Fruit fly (Drosophila melanogaster) whole organism, embryonic: ENCODE measurements around the gene Srp14.

ENCODE experiments used
- Aef1 ChIP-seq: fragments of 200-800 bp; sonication (Bioruptor generic); IDR thresholded peaks from 3 replicates; pipeline ENCODE4 v1.3.6; 2022; ENCODE audit warnings: missing biosample characterization, missing genetic modification characterization
- Asciz ChIP-seq: fragments of 200-800 bp; sonication (Bioruptor generic); optimal IDR thresholded peaks from 2 replicates; lab custom pipeline; 2017; ENCODE audit warnings: missing biosample characterization, mild to moderate bottlenecking, missing genetic modification characterization, missing genetic modification reagents
- Blimp-1 ChIP-seq: fragments of 200-800 bp; sonication (Bioruptor generic); optimal IDR thresholded peaks from 3 replicates; lab custom pipeline; 2018; ENCODE audit warnings: missing biosample characterization, missing genetic modification characterization, mild to moderate bottlenecking, moderate library complexity, missing genetic modification reagents
- CG11560 ChIP-seq: fragments of 200-800 bp; sonication (Bioruptor generic); IDR thresholded peaks from 3 replicates; pipeline ENCODE4 v1.3.6; 2022; ENCODE audit warnings: missing biosample characterization, missing genetic modification characterization
- CG12942 ChIP-seq: fragments of 200-800 bp; sonication (Bioruptor generic); optimal IDR thresholded peaks from 3 replicates; lab custom pipeline; 2016; ENCODE audit warnings: missing biosample characterization, missing genetic modification characterization
- CG13424 ChIP-seq: fragments of 200-800 bp; sonication (Bioruptor generic); optimal IDR thresholded peaks from 2 replicates; lab custom pipeline; 2019; ENCODE audit warnings: missing biosample characterization, mild to moderate bottlenecking, missing genetic modification characterization, moderate library complexity
- CG14965 ChIP-seq: fragments of 200-800 bp; sonication (Bioruptor generic); optimal IDR thresholded peaks from 2 replicates; lab custom pipeline; 2016; ENCODE audit warnings: missing biosample characterization, missing genetic modification characterization, borderline replicate concordance
- CG1603 ChIP-seq: fragments of 200-800 bp; sonication (Bioruptor generic); optimal IDR thresholded peaks from 2 replicates; lab custom pipeline; 2019; ENCODE audit warnings: missing biosample characterization, mild to moderate bottlenecking, missing genetic modification characterization, moderate library complexity
- CG1647 ChIP-seq: fragments of 200-800 bp; sonication (Bioruptor generic); optimal IDR thresholded peaks from 3 replicates; lab custom pipeline; 2016; ENCODE audit warnings: missing biosample characterization, missing genetic modification characterization
- CG1792 ChIP-seq: fragments of 200-800 bp; sonication (Bioruptor generic); optimal IDR thresholded peaks from 2 replicates; lab custom pipeline; 2016; ENCODE audit warnings: missing biosample characterization, missing genetic modification characterization
- CG18599 ChIP-seq: fragments of 200-800 bp; sonication (Bioruptor generic); optimal IDR thresholded peaks from 3 replicates; lab custom pipeline; 2017; ENCODE audit warnings: missing biosample characterization, missing genetic modification characterization, mild to moderate bottlenecking, moderate library complexity, missing genetic modification reagents
- CG18764 ChIP-seq: fragments of 200-800 bp; sonication (Bioruptor generic); optimal IDR thresholded peaks from 3 replicates; lab custom pipeline; 2016; ENCODE audit warnings: missing biosample characterization, missing genetic modification characterization
- CG2712 ChIP-seq: fragments of 200-800 bp; optimal IDR thresholded peaks from 3 replicates; lab custom pipeline; 2019; ENCODE audit warnings: missing biosample characterization, mild to moderate bottlenecking, missing genetic modification characterization, moderate library complexity
- CG31441 ChIP-seq: fragments of 200-800 bp; sonication (Bioruptor generic); IDR thresholded peaks from 2 replicates; pipeline ENCODE4 v1.3.6; 2022; ENCODE audit warnings: missing biosample characterization, missing genetic modification characterization
- CG32532 ChIP-seq: fragments of 200-800 bp; sonication (Bioruptor generic); IDR thresholded peaks from 2 replicates; pipeline ENCODE4 v1.3.6; 2022; ENCODE audit warnings: missing biosample characterization, missing genetic modification characterization
- CG33557 ChIP-seq: fragments of 200-800 bp; sonication (Bioruptor generic); optimal IDR thresholded peaks from 2 replicates; lab custom pipeline; 2019; ENCODE audit warnings: missing biosample characterization, mild to moderate bottlenecking, missing genetic modification characterization, moderate library complexity
- CG6175 ChIP-seq: fragments of 200-800 bp; sonication (Bioruptor generic); IDR thresholded peaks from 3 replicates; pipeline ENCODE4 v1.3.6; 2022; ENCODE audit warnings: missing biosample characterization, missing genetic modification characterization
- CG6272 ChIP-seq: fragments of 200-800 bp; sonication (Bioruptor generic); IDR thresholded peaks from 2 replicates; pipeline ENCODE4 v1.3.6; 2022; ENCODE audit warnings: missing biosample characterization, missing genetic modification characterization
- CG6813 ChIP-seq: fragments of 200-800 bp; sonication (Bioruptor generic); optimal IDR thresholded peaks from 2 replicates; lab custom pipeline; 2017; ENCODE audit warnings: missing biosample characterization, missing genetic modification characterization, mild to moderate bottlenecking, moderate library complexity, missing genetic modification reagents
- CG8089 ChIP-seq: fragments of 200-800 bp; sonication (Bioruptor generic); optimal IDR thresholded peaks from 3 replicates; lab custom pipeline; 2016; ENCODE audit warnings: missing biosample characterization, missing genetic modification characterization
- CG8290 ChIP-seq, 3 experiments: fragments of 200-800 bp; sonication (Bioruptor generic); optimal IDR thresholded peaks; 2 replicates each; lab custom pipeline; 2016 to 2019; ENCODE audit warnings: missing biosample characterization in 3 of 3, missing genetic modification characterization in 3 of 3, mild to moderate bottlenecking in 2 of 3, moderate library complexity in 1 of 3
- CG9437 ChIP-seq: fragments of 200-800 bp; sonication (Bioruptor generic); optimal IDR thresholded peaks from 2 replicates; lab custom pipeline; 2018; ENCODE audit warnings: missing biosample characterization, mild to moderate bottlenecking, missing genetic modification characterization
- CG9797 ChIP-seq: fragments of 200-800 bp; sonication (Bioruptor generic); optimal IDR thresholded peaks from 3 replicates; lab custom pipeline; 2018; ENCODE audit warnings: missing biosample characterization, mild to moderate bottlenecking, missing genetic modification characterization
- CkIIα-i1 ChIP-seq: fragments of 200-800 bp; sonication (Bioruptor generic); IDR thresholded peaks from 2 replicates; pipeline ENCODE4 v1.3.6; 2022; ENCODE audit warnings: missing biosample characterization, missing genetic modification characterization
- Dip2 ChIP-seq: fragments of 200-800 bp; sonication (Bioruptor generic); IDR thresholded peaks from 2 replicates; pipeline ENCODE4 v1.3.6; 2022; ENCODE audit warnings: missing biosample characterization, missing genetic modification characterization
- Hsf ChIP-seq: fragments of 200-800 bp; sonication (Bioruptor generic); optimal IDR thresholded peaks from 3 replicates; lab custom pipeline; 2016; ENCODE audit warnings: missing biosample characterization, missing genetic modification characterization
- MESR4 ChIP-seq: fragments of 200-800 bp; sonication (Bioruptor generic); optimal IDR thresholded peaks from 2 replicates; lab custom pipeline; 2018; ENCODE audit warnings: missing biosample characterization, mild to moderate bottlenecking, missing genetic modification characterization, moderate library complexity
- MTF-1 ChIP-seq: fragments of 200-800 bp; sonication (Bioruptor generic); optimal IDR thresholded peaks from 2 replicates; lab custom pipeline; 2018; ENCODE audit warnings: missing biosample characterization, mild to moderate bottlenecking, missing genetic modification characterization, borderline replicate concordance
- Med ChIP-seq: fragments of 200-800 bp; sonication (Bioruptor generic); peaks from one replicate; lab custom pipeline; 2016; ENCODE audit warnings: missing biosample characterization, missing genetic modification characterization, mild to moderate bottlenecking, inconsistent platforms, moderate library complexity
- NfI ChIP-seq: fragments of 200-800 bp; sonication (Bioruptor generic); optimal IDR thresholded peaks from 3 replicates; lab custom pipeline; 2018; ENCODE audit warnings: missing biosample characterization, mild to moderate bottlenecking, missing genetic modification characterization, moderate library complexity
- Oli ChIP-seq: fragments of 200-800 bp; sonication (Bioruptor generic); optimal IDR thresholded peaks from 2 replicates; lab custom pipeline; 2018; ENCODE audit warnings: missing biosample characterization, mild to moderate bottlenecking, missing genetic modification characterization, moderate library complexity
- Rfx ChIP-seq: fragments of 200-800 bp; sonication (Bioruptor generic); IDR thresholded peaks from 2 replicates; pipeline ENCODE4 v1.3.6; 2022; ENCODE audit warnings: missing biosample characterization, missing genetic modification characterization
- Six4 ChIP-seq: fragments of 200-800 bp; sonication (Bioruptor generic); optimal IDR thresholded peaks from 2 replicates; lab custom pipeline; 2016; ENCODE audit warnings: missing biosample characterization, missing genetic modification characterization
- Ssrp ChIP-seq: fragments of 200-800 bp; sonication (Bioruptor generic); optimal IDR thresholded peaks from 2 replicates; lab custom pipeline; 2018; ENCODE audit warnings: missing biosample characterization, mild to moderate bottlenecking, missing genetic modification characterization, moderate library complexity
- bbx ChIP-seq: fragments of 200-800 bp; sonication (Bioruptor generic); IDR thresholded peaks from 2 replicates; pipeline ENCODE4 v1.3.6; 2022; ENCODE audit warnings: missing biosample characterization, missing genetic modification characterization; ENCODE audit not compliant: partially characterized antibody
- crp ChIP-seq, 2 experiments: fragments of 200-800 bp; sonication (Bioruptor generic); optimal IDR thresholded peaks; 2 replicates in 1 of 2; 3 replicates in 1 of 2; lab custom pipeline; 2017; ENCODE audit warnings: missing biosample characterization in 2 of 2, missing genetic modification characterization in 2 of 2, mild to moderate bottlenecking in 1 of 2, moderate library complexity in 1 of 2
- dati ChIP-seq: fragments of 200-800 bp; sonication (Bioruptor generic); IDR thresholded peaks from 2 replicates; pipeline ENCODE4 v1.3.6; 2022; ENCODE audit warnings: missing biosample characterization, missing genetic modification characterization
- fru ChIP-seq: fragments of >200 bp; optimal IDR thresholded peaks from 2 replicates; lab custom pipeline; 2017
- jumu ChIP-seq: fragments of 200-800 bp; sonication (Bioruptor generic); optimal IDR thresholded peaks from 3 replicates; lab custom pipeline; 2016; ENCODE audit warnings: missing biosample characterization, missing genetic modification characterization
- lola ChIP-seq, 3 experiments: fragments of >200 bp in 2 of 3; fragments of 200-800 bp in 1 of 3; sonication (Bioruptor generic) in 1 of 3; optimal IDR thresholded peaks; 2 replicates each; lab custom pipeline; 2017 to 2019; ENCODE audit warnings: missing biosample characterization in 3 of 3, missing genetic modification characterization in 3 of 3, mild to moderate bottlenecking in 1 of 3, moderate library complexity in 1 of 3
- mirr ChIP-seq: fragments of 200-800 bp; sonication (Bioruptor generic); optimal IDR thresholded peaks from 3 replicates; lab custom pipeline; 2018; ENCODE audit warnings: missing biosample characterization, mild to moderate bottlenecking, missing genetic modification characterization
- org-1 ChIP-seq: fragments of 200-800 bp; sonication (Bioruptor generic); optimal IDR thresholded peaks from 2 replicates; lab custom pipeline; 2017; ENCODE audit warnings: missing biosample characterization, missing genetic modification characterization
- pan ChIP-seq, 4 experiments: fragments of >200 bp in 3 of 4; fragments of 200-800 bp in 1 of 4; sonication (Bioruptor generic) in 1 of 4; optimal IDR thresholded peaks in 3 of 4; IDR thresholded peaks in 1 of 4; 2 replicates each; pipeline versions ENCODE4 v1.3.6 to Lab custom; 2017 to 2022; ENCODE audit warnings: missing biosample characterization in 2 of 4, missing genetic modification characterization in 2 of 4, mixed read lengths in 1 of 4
- pfk ChIP-seq: fragments of 200-800 bp; sonication (Bioruptor generic); optimal IDR thresholded peaks from 2 replicates; lab custom pipeline; 2018; ENCODE audit warnings: missing biosample characterization, mild to moderate bottlenecking, missing genetic modification characterization, moderate library complexity
- tll ChIP-seq, 2 experiments: fragments of 200-800 bp in 1 of 2; fragments of >200 bp in 1 of 2; sonication (Bioruptor generic) in 1 of 2; optimal IDR thresholded peaks; 2 replicates each; lab custom pipeline; 2017 to 2019; ENCODE audit warnings: missing biosample characterization in 2 of 2, missing genetic modification characterization in 2 of 2, mild to moderate bottlenecking in 1 of 2, moderate library complexity in 1 of 2
- toy ChIP-seq: fragments of 200-800 bp; sonication (Bioruptor generic); IDR thresholded peaks from 2 replicates; pipeline ENCODE4 v1.3.6; 2022; ENCODE audit warnings: missing biosample characterization, missing genetic modification characterization
- wor ChIP-seq: fragments of 200-800 bp; sonication (Bioruptor generic); IDR thresholded peaks from 2 replicates; pipeline ENCODE4 v1.3.6; 2022; ENCODE audit warnings: missing biosample characterization, missing genetic modification characterization
- yki ChIP-seq: fragments of >200 bp; optimal IDR thresholded peaks from 3 replicates; lab custom pipeline; 2018

Srp14 gene

dm6 chr3R:20560019-20560667 is 19.8 kb upstream of the Srp14 start, which contains the start of gene CG15922 (continued):
- TF ChIP-seq MTF-1: no peak
- TF ChIP-seq Ssrp (tag; lab: Kevin White, UChicago): peak; percentile 38
- no peak for TF ChIP-seq CG2712 (tag; lab: Kevin White, UChicago)
- TF ChIP-seq CG11560 (tag; lab: Robert Waterston, UW): no peak
- no peak for TF ChIP-seq bbx (GFP tag; lab: Robert Waterston, UW)
- TF ChIP-seq CG8089: no peak
- no peak for TF ChIP-seq CG14965 (GFP tag; lab: Kevin White, UChicago)
- TF ChIP-seq CG6175 (GFP tag; lab: Robert Waterston, UW): no peak
- TF ChIP-seq CG1792 (GFP tag; lab: Kevin White, UChicago): no peak
- no peak for TF ChIP-seq CG12942 (GFP tag; lab: Kevin White, UChicago)
- peak in 1 of 3 experiments; percentile 18 for TF ChIP-seq lola (GFP tag; optimal IDR thresholded peaks at IDR 0.05; lab: Kevin White, UChicago)
- TF ChIP-seq jumu (GFP tag; lab: Kevin White, UChicago): no peak
- no peak for TF ChIP-seq Six4 (GFP tag; lab: Kevin White, UChicago)
- TF ChIP-seq crp (GFP tag; optimal IDR thresholded peaks at IDR 0.05; lab: Kevin White, UChicago): no peak
- TF ChIP-seq pfk (GFP tag; lab: Kevin White, UChicago): no peak
- TF ChIP-seq CG18764 (GFP tag; lab: Kevin White, UChicago): no peak
- no peak for TF ChIP-seq Med (GFP tag; lab: Kevin White, UChicago)
- no peak for TF ChIP-seq CG33557 (GFP tag; lab: Kevin White, UChicago)
- no peak for TF ChIP-seq yki
- TF ChIP-seq CG13424: peak; percentile 33
- no peak for TF ChIP-seq CG6813
- no peak for TF ChIP-seq org-1 (GFP tag; lab: Kevin White, UChicago)
- TF ChIP-seq NfI (GFP tag; lab: Kevin White, UChicago): peak; percentile 12
- no peak for TF ChIP-seq CG6272 (GFP tag; lab: Robert Waterston, UW)
- TF ChIP-seq pan (optimal IDR thresholded peaks at IDR 0.05; lab: Kevin White, UChicago): no peak
- TF ChIP-seq pan (GFP tag; optimal IDR thresholded peaks at IDR 0.05 in 1 of 2, IDR thresholded peaks at IDR 0.05 in 1 of 2): peak in 1 of 2 experiments; percentile 34
- no peak for TF ChIP-seq CG31441
- no peak for TF ChIP-seq CG32532 (GFP tag; lab: Robert Waterston, UW)
- TF ChIP-seq Rfx (GFP tag; lab: Robert Waterston, UW): peak; percentile 34; the same call in 1 of the 2 replicates
- TF ChIP-seq dati (GFP tag; lab: Robert Waterston, UW): no peak
- TF ChIP-seq fru (lab: Kevin White, UChicago): no peak
- peak; percentile 65 for TF ChIP-seq CG9797 (GFP tag; lab: Kevin White, UChicago)
- TF ChIP-seq tll (GFP tag; optimal IDR thresholded peaks at IDR 0.05; lab: Kevin White, UChicago): no peak
- TF ChIP-seq CG1647 (GFP tag; lab: Kevin White, UChicago): no peak
- TF ChIP-seq CG8290 (GFP tag; optimal IDR thresholded peaks at IDR 0.05; lab: Kevin White, UChicago): no peak
- peak in 1 of 2 experiments; percentile 23 for TF ChIP-seq CG8290 (tag; optimal IDR thresholded peaks at IDR 0.05; lab: Kevin White, UChicago)
- no peak for TF ChIP-seq toy
- peak; percentile 32 for TF ChIP-seq MESR4 (GFP tag; lab: Kevin White, UChicago)
- TF ChIP-seq CG18599: peak; percentile 0
- TF ChIP-seq Dip2 (GFP tag; lab: Robert Waterston, UW): no peak
- no peak for TF ChIP-seq CG1603 (tag; lab: Kevin White, UChicago)
- peak; percentile 10 for TF ChIP-seq Blimp-1 (GFP tag; lab: Kevin White, UChicago)
- TF ChIP-seq Oli (tag; lab: Kevin White, UChicago): peak; percentile 38
- TF ChIP-seq Aef1: peak; percentile 23; the same call in 1 of the 3 replicates
- TF ChIP-seq mirr (GFP tag; lab: Kevin White, UChicago): no peak
- no peak for TF ChIP-seq Hsf (GFP tag; lab: Kevin White, UChicago)
- no peak for TF ChIP-seq CG9437
- TF ChIP-seq Asciz (GFP tag; lab: Kevin White, UChicago): no peak
- TF ChIP-seq CkIIα-i1 (GFP tag; lab: Robert Waterston, UW): no peak
- TF ChIP-seq wor (GFP tag; lab: Robert Waterston, UW): 0 out of 2 replicates have a peak, but pooled peaks have one; percentile 13
